Worm (Caenorhabditis elegans) whole organism, midembryonic: ENCODE measurements around the gene T04F8.3.

Experiments
- T22C8.4 ChIP-seq: fragments of 200-800 bp; sonication (Bioruptor generic); IDR thresholded peaks from 2 replicates; pipeline ENCODE4 v1.3.6; 2022; ENCODE audit warnings: missing genetic modification characterization, missing compliant biosample characterization
- cog-1 ChIP-seq: sonication (generic microtip); optimal IDR thresholded peaks from 2 replicates; lab custom pipeline; 2016; ENCODE audit warnings: missing genetic modification characterization, missing compliant biosample characterization
- klf-2 ChIP-seq: fragments of 200-800 bp; sonication (Bioruptor generic); conservative IDR thresholded peaks from 2 replicates; pipeline ENCODE4 v1.3.6; 2022; ENCODE audit warnings: missing genetic modification reagents, missing genetic modification characterization, missing compliant biosample characterization
- ztf-23 ChIP-seq: fragments of 200-800 bp; sonication (Bioruptor generic); IDR thresholded peaks from 2 replicates; pipeline ENCODE4 v1.3.6; 2022; ENCODE audit warnings: missing genetic modification reagents, missing genetic modification characterization, missing compliant biosample characterization

DNA sequence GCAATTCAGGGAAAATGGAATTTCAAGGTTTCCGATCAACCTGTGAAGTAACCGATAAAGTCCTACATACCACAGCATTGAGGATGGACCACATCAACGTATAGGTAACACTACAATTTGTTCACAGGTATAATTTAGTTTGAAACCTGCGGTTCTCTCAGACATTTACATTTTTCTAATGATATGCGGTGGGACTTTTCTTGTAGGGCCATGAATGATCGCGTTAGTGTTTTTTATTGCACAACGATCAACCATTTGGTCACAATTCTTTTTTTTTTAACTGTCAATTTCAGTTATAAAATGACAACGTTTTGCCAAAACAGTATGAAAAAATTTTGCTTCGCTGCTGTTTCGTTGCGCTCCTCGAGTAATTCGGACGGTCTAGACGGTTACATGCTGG lies 38.3 kb downstream of the T04F8.3 start, which contains the start of gene C44C10.12:
- TF ChIP-seq T22C8.4 (GFP tag; lab: Robert Waterston, UW) = no peak
- TF ChIP-seq cog-1 (tag; lab: Kevin White, UChicago) = no peak
- TF ChIP-seq ztf-23 = no peak
- TF ChIP-seq klf-2 (GFP tag; lab: Robert Waterston, UW) = no peak
